Fruit fly (Drosophila melanogaster): Measurements from ENCODE around the gene CG43342.

- TF ChIP-seq EcR (GFP tag; optimal IDR thresholded peaks at IDR 0.05) (no peak), CG32121 (GFP tag; IDR thresholded peaks at IDR 0.05) (no peak), D1 (tag; optimal IDR thresholded peaks at IDR 0.05) (no peak), CG9948 (tag; optimal IDR thresholded peaks at IDR 0.05) (no peak), fd96Ca (GFP tag; IDR thresholded peaks at IDR 0.05) (no peak), CG17806 (tag; optimal IDR thresholded peaks at IDR 0.05) (no peak), Snoo (tag; optimal IDR thresholded peaks at IDR 0.05) (no peak), CG10348 (GFP tag; IDR thresholded peaks at IDR 0.05) (no peak), CG34367 (tag; optimal IDR thresholded peaks at IDR 0.05) (no peak), CG8301 (tag; optimal IDR thresholded peaks at IDR 0.05) (no peak), CG13204 (GFP tag; optimal IDR thresholded peaks at IDR 0.05) (no peak), CG4496 (GFP tag; IDR thresholded peaks at IDR 0.05) (no peak), Ets98B (GFP tag; IDR thresholded peaks at IDR 0.05) (no peak)
Observed at dm6 chr3R:22411879-22412587, 30.9 kb downstream of the CG43342 start.
